Worm (Caenorhabditis elegans): ENCODE data around the gene T01B10.5.

The T01B10.5 gene

ce11 chrX:8499721-8500120 lies 4.6 kb downstream of the T01B10.5 start, which contains the start of gene grd-14:
Gene grd-14 (plus strand): TSS chrX:8500021.
- TF ChIP-seq aha-1 (tag; optimal IDR thresholded peaks at IDR 0.05) (no peak), jun-1 (tag; optimal IDR thresholded peaks at IDR 0.05) (no peak), efl-1 (optimal IDR thresholded peaks at IDR 0.05) (no peak), efl-1 (GFP tag; optimal IDR thresholded peaks at IDR 0.05 in 1 of 2) (peak in 1 of 2 experiments; percentile 46)

DNA sequence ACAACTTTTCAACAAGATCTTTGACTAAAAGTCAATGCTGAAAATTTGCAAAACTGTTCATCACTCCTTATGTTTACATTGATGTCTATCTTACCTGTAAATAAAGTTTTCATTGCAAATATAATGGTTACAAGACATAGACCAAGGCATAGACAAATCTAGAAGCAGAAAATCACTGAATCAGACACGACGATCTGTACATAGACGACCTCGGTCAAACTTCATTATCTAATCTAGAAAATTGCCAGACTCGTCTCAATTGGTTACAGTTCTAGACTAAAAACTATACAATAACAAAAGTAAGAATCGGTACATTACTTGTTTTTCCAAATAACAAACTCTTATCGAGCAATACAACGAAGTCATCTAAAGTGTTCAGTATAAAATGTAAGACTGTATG lies 5.8 kb downstream of the T01B10.5 start, which contains the start of gene grd-4:
TSS of gene grd-4 (plus strand) at position 301 of the 400 bp plus-strand sequence.
- TF ChIP-seq unc-62 (GFP tag; optimal IDR thresholded peaks at IDR 0.05) (no peak), mab-9 (GFP tag; IDR thresholded peaks at IDR 0.05) (no peak), nhr-28 (tag; optimal IDR thresholded peaks at IDR 0.05) (no peak), lsy-2 (tag; optimal IDR thresholded peaks at IDR 0.05) (no peak), unc-30 (tag; optimal IDR thresholded peaks at IDR 0.05) (no peak), sup-37 (GFP tag; optimal IDR thresholded peaks at IDR 0.05) (no peak), snpc-4 (tag; optimal IDR thresholded peaks at IDR 0.05) (no peak), lin-15B (tag; optimal IDR thresholded peaks at IDR 0.05) (no peak), lir-3 (tag; optimal IDR thresholded peaks at IDR 0.05; ENCODE audit: poor library complexity) (no peak), C34B4.2 (tag; optimal IDR thresholded peaks at IDR 0.05) (no peak), fkh-10 (GFP tag; optimal IDR thresholded peaks at IDR 0.05) (no peak), dsc-1 (tag; optimal IDR thresholded peaks at IDR 0.05) (no peak), tbx-2 (tag; optimal IDR thresholded peaks at IDR 0.05) (no peak), sox-4 (tag; optimal IDR thresholded peaks at IDR 0.05) (no peak), efl-1 (optimal IDR thresholded peaks at IDR 0.05) (no peak), efl-1 (GFP tag; optimal IDR thresholded peaks at IDR 0.05 in 1 of 2) (no peak), nhr-237 (tag; optimal IDR thresholded peaks at IDR 0.05) (no peak), lin-14 (GFP tag; optimal IDR thresholded peaks at IDR 0.05) (no peak)

DNA sequence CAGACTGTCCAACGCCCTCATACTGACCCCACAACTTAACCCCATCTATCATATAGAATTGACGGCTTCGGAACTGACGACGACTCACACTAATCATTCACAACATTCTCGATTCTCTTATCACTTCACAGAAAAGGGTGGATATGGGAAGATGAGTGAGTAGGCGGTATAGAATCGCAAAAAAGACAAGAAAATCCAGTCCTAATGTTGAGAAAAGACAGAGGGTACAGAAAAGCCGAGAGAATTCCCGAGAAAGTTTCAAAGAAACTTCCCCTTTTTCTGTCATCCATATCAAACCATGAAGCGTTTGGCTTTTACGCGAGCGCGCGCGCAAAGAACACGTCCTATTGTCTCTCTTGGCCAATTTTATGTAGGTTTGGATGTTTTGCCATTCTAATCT lies 9.1 kb downstream of the T01B10.5 start:
- TF ChIP-seq mef-2 (tag; optimal IDR thresholded peaks at IDR 0.05), result no peak
- TF ChIP-seq C34B4.2 (tag; optimal IDR thresholded peaks at IDR 0.05), result no peak
- TF ChIP-seq aha-1 (tag; optimal IDR thresholded peaks at IDR 0.05), result no peak
- TF ChIP-seq nhr-84 (tag; optimal IDR thresholded peaks at IDR 0.05), result no peak
- no peak for TF ChIP-seq nhr-237 (tag; optimal IDR thresholded peaks at IDR 0.05)
- no peak for TF ChIP-seq ceh-63 (GFP tag; optimal IDR thresholded peaks at IDR 0.05)
- peak; percentile 89 for TF ChIP-seq blmp-1 (tag; optimal IDR thresholded peaks at IDR 0.05)
- no peak for TF ChIP-seq elt-3 (tag; optimal IDR thresholded peaks at IDR 0.05)
- TF ChIP-seq zip-4 (GFP tag; optimal IDR thresholded peaks at IDR 0.05), result no peak

ce11 chrX:8507053-8507452 lies 11.9 kb downstream of the T01B10.5 start:
- TF ChIP-seq unc-30 (tag; optimal IDR thresholded peaks at IDR 0.05), result no peak
- no peak for TF ChIP-seq elt-2 (tag; optimal IDR thresholded peaks at IDR 0.05)
- TF ChIP-seq ama-1 (optimal IDR thresholded peaks at IDR 0.05), result no peak
- peak; percentile 74 for TF ChIP-seq blmp-1 (tag; optimal IDR thresholded peaks at IDR 0.05)

- TF ChIP-seq isw-1 (GFP tag; IDR thresholded peaks at IDR 0.05) (no peak), nhr-90 (tag; optimal IDR thresholded peaks at IDR 0.05; ENCODE audit: poor library complexity) (no peak), efl-1 (optimal IDR thresholded peaks at IDR 0.05) (no peak), efl-1 (GFP tag; optimal IDR thresholded peaks at IDR 0.05 in 1 of 2) (peak in 1 of 2 experiments; percentile 44)
These were observed 12.5 kb downstream of the T01B10.5 start, which contains the start of gene H03E18.1 for ce11 chrX:8507576-8507975. Gene H03E18.1 (plus strand): TSS chrX:8507876.

DNA sequence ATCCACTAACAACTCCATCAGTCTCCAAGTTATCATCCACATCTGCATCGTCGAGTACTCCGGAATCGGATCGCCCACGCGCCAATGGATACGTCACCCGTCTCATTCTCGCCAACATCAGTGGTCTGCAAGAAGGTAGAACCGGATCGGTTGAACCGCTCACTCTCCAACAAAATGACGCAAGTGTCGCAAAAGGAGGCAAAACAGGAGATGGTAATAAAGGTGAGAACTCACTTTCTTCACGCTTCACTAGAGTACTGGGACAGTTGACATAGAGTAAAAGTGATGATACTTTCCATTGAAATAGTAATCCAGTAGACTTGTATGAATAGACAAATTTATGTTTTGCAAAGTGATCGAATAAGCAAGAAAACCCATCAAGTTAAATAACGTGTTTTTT lies 14.0 kb downstream of the T01B10.5 start:
- TF ChIP-seq sup-37 (GFP tag; optimal IDR thresholded peaks at IDR 0.05), result no peak
- TF ChIP-seq alr-1 (tag; optimal IDR thresholded peaks at IDR 0.05; ENCODE audit: borderline replicate concordance), result no peak
- no peak for TF ChIP-seq nhr-11 (tag; optimal IDR thresholded peaks at IDR 0.05)
- TF ChIP-seq fkh-10 (GFP tag; optimal IDR thresholded peaks at IDR 0.05), result no peak
- peak; percentile 31 for TF ChIP-seq blmp-1 (tag; optimal IDR thresholded peaks at IDR 0.05)
- TF ChIP-seq vab-15 (tag; optimal IDR thresholded peaks at IDR 0.05), result no peak
- no peak for TF ChIP-seq mab-9 (GFP tag; IDR thresholded peaks at IDR 0.05)
- TF ChIP-seq nhr-85 (tag), result peak; percentile 52
- TF ChIP-seq ztf-11 (tag; optimal IDR thresholded peaks at IDR 0.05), result no peak
- TF ChIP-seq fos-1 (tag; optimal IDR thresholded peaks at IDR 0.05), result no peak
- TF ChIP-seq zag-1 (tag; optimal IDR thresholded peaks at IDR 0.05), result no peak
- no peak for TF ChIP-seq fkh-8 (tag; optimal IDR thresholded peaks at IDR 0.05)
- no peak for TF ChIP-seq hlh-17 (GFP tag; optimal IDR thresholded peaks at IDR 0.05; ENCODE audit: borderline replicate concordance)
- TF ChIP-seq unc-62 (GFP tag; optimal IDR thresholded peaks at IDR 0.05), result no peak
- TF ChIP-seq lin-14 (GFP tag; optimal IDR thresholded peaks at IDR 0.05), result no peak
- TF ChIP-seq nhr-77 (tag; optimal IDR thresholded peaks at IDR 0.05), result no peak

Data from whole organism, L1 larva.